Worm (Caenorhabditis elegans): Measurements from ENCODE around the gene best-4.

DNA sequence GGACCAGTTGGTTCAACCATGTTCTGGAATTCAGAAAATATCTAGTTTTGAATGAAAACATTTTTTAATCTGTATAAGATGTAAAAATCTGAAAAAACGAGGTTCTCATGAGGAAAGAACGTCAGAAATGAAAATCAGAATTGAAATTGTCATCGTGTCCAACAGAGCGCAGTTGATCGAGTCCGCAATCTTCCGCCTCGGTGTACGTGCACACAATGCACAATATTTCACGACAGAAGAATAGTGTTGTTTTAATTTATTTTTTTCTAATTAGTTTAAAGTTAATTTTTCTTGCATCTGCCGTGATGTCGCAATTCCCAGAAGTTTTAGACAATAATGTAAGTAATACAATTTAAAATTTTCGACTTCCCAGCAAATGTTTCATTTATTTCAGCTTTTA lies 32.0 kb upstream of the best-4 start, which contains the start of gene nfyc-1:
- TF ChIP-seq ama-1 (optimal IDR thresholded peaks at IDR 0.05) (no peak), hmg-4 (GFP tag; optimal IDR thresholded peaks at IDR 0.05) (no peak), ets-7 (tag; optimal IDR thresholded peaks at IDR 0.05) (no peak), tbx-37 (GFP tag; conservative IDR thresholded peaks at IDR 0.05) (no peak), flt-1 (GFP tag; IDR thresholded peaks at IDR 0.05) (no peak), ceh-36 (tag; optimal IDR thresholded peaks at IDR 0.05) (no peak), ceh-13 (GFP tag; optimal IDR thresholded peaks at IDR 0.05) (no peak), scrt-1 (GFP tag; IDR thresholded peaks at IDR 0.05) (no peak), F13C5.2 (tag; optimal IDR thresholded peaks at IDR 0.05) (peak; percentile 54), hmbx-1 (tag; optimal IDR thresholded peaks at IDR 0.05) (no peak), B0310.2 (tag; optimal IDR thresholded peaks at IDR 0.05) (no peak), aly-1 (tag; optimal IDR thresholded peaks at IDR 0.05) (no peak)

Data from whole organism, early embryonic.